Fruit fly (Drosophila melanogaster): ENCODE measurements around the gene Nepl8.

DNA sequence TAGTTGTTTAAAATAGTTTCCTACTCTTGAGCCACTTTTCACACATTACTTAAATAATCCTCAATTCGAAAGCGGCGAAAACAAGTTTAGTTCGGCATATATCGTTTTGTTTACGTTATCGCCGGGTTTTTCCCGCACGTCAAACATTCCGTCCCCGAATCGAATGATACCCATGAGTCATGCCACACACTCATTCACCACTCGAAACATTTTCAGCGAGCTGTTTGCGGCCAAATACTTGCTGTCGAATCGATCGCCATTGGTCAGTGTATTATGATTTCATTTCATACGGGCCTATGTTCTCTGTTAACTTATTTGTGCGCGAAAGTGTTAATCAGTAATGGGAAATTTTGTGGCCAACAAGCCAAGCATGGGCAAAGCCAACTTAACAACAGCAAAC lies 40.5 kb downstream of the Nepl8 start:
- no peak for TF ChIP-seq HLH106 (tag; optimal IDR thresholded peaks at IDR 0.05)
- TF ChIP-seq lola (GFP tag; optimal IDR thresholded peaks at IDR 0.05): no peak
- no peak for TF ChIP-seq rgr (GFP tag; optimal IDR thresholded peaks at IDR 0.05)
